Fruit fly (Drosophila melanogaster) whole organism, adult: ENCODE data around the gene CG8861.

Experiments
- CG12768 ChIP-seq: fragments of 200-800 bp; sonication (Bioruptor generic); optimal IDR thresholded peaks from 2 replicates; lab custom pipeline; 2017; ENCODE audit warnings: missing biosample characterization, missing genetic modification characterization, mild to moderate bottlenecking, moderate library complexity, missing genetic modification reagents
- CG7045 ChIP-seq: fragments of 200-800 bp; sonication (Bioruptor generic); optimal IDR thresholded peaks from 2 replicates; lab custom pipeline; 2017; ENCODE audit warnings: missing biosample characterization, mild to moderate bottlenecking, missing genetic modification characterization
- cnc ChIP-seq, 2 experiments: fragments of >200 bp; optimal IDR thresholded peaks; 2 replicates each; lab custom pipeline; 2017
- ovo ChIP-seq: fragments of 200-800 bp; sonication (Bioruptor generic); optimal IDR thresholded peaks from 2 replicates; lab custom pipeline; 2016; ENCODE audit warnings: missing biosample characterization, missing genetic modification characterization
- tj ChIP-seq: fragments of 200-800 bp; sonication (Bioruptor generic); optimal IDR thresholded peaks from 3 replicates; lab custom pipeline; 2017; ENCODE audit warnings: missing biosample characterization, mild to moderate bottlenecking, missing genetic modification characterization, moderate library complexity
- toe ChIP-seq: fragments of 200-800 bp; sonication (Bioruptor generic); optimal IDR thresholded peaks from 2 replicates; lab custom pipeline; 2016; ENCODE audit warnings: missing biosample characterization, missing genetic modification characterization

dm6 chr3R:9365893-9366500 is 37.7 kb upstream of the CG8861 start:
- TF ChIP-seq tj (GFP tag; lab: Kevin White, UChicago) (no peak), CG12768 (no peak), cnc (optimal IDR thresholded peaks at IDR 0.05; lab: Kevin White, UChicago) (no peak), CG7045 (GFP tag; lab: Kevin White, UChicago) (no peak), toe (no peak), ovo (GFP tag; lab: Kevin White, UChicago) (no peak)
